Fruit fly (Drosophila melanogaster) whole organism, embryonic: ENCODE results near the gene CG7945.

Experiments
- Bdp1 ChIP-seq: fragments of 200-800 bp; sonication (Bioruptor generic); optimal IDR thresholded peaks from 3 replicates; lab custom pipeline; 2016; ENCODE audit warnings: missing biosample characterization, missing genetic modification characterization
- Bgb ChIP-seq: fragments of 200-800 bp; sonication (Bioruptor generic); IDR thresholded peaks from 2 replicates; pipeline ENCODE4 v1.3.6; 2022; ENCODE audit warnings: missing biosample characterization, missing genetic modification characterization; ENCODE audit not compliant: partially characterized antibody
- Blimp-1 ChIP-seq: fragments of 200-800 bp; sonication (Bioruptor generic); optimal IDR thresholded peaks from 3 replicates; lab custom pipeline; 2018; ENCODE audit warnings: missing biosample characterization, missing genetic modification characterization, mild to moderate bottlenecking, moderate library complexity, missing genetic modification reagents
- CG10462 ChIP-seq: fragments of 200-800 bp; sonication (Bioruptor generic); optimal IDR thresholded peaks from 2 replicates; lab custom pipeline; 2016; ENCODE audit warnings: missing biosample characterization, missing genetic modification characterization
- CG11695 ChIP-seq: fragments of 200-800 bp; sonication (Bioruptor generic); IDR thresholded peaks from 3 replicates; pipeline ENCODE4 v1.3.6; 2022; ENCODE audit warnings: missing biosample characterization, missing genetic modification characterization
- CG13296 ChIP-seq: fragments of 200-800 bp; sonication (Bioruptor generic); optimal IDR thresholded peaks from 3 replicates; lab custom pipeline; 2018; ENCODE audit warnings: missing biosample characterization, mild to moderate bottlenecking, missing genetic modification characterization
- CG14441 ChIP-seq: fragments of 200-800 bp; sonication (Bioruptor generic); IDR thresholded peaks from 2 replicates; pipeline ENCODE4 v1.3.6; 2022; ENCODE audit warnings: missing biosample characterization, missing genetic modification characterization
- CG15073 ChIP-seq: fragments of 200-800 bp; sonication (Bioruptor generic); optimal IDR thresholded peaks from 2 replicates; lab custom pipeline; 2016; ENCODE audit warnings: missing biosample characterization, missing genetic modification characterization
- CG16813 ChIP-seq: fragments of 200-800 bp; sonication (Bioruptor generic); IDR thresholded peaks from 3 replicates; pipeline ENCODE4 v1.3.6; 2022; ENCODE audit warnings: missing biosample characterization, missing genetic modification characterization; ENCODE audit not compliant: partially characterized antibody
- CG17361 ChIP-seq: fragments of 200-800 bp; sonication (Bioruptor generic); IDR thresholded peaks from 3 replicates; pipeline ENCODE4 v1.3.6; 2022; ENCODE audit warnings: missing biosample characterization, missing genetic modification characterization
- CG18599 ChIP-seq: fragments of 200-800 bp; sonication (Bioruptor generic); optimal IDR thresholded peaks from 3 replicates; lab custom pipeline; 2017; ENCODE audit warnings: missing biosample characterization, missing genetic modification characterization, mild to moderate bottlenecking, moderate library complexity, missing genetic modification reagents
- CG32767 ChIP-seq: fragments of 200-800 bp; sonication (Bioruptor generic); IDR thresholded peaks from 2 replicates; pipeline ENCODE4 v1.3.6; 2022; ENCODE audit warnings: missing biosample characterization, missing genetic modification characterization
- CG3838 ChIP-seq: fragments of 200-800 bp; sonication (Bioruptor generic); optimal IDR thresholded peaks from 3 replicates; lab custom pipeline; 2016; ENCODE audit warnings: missing biosample characterization, missing genetic modification characterization
- CG6272 ChIP-seq: fragments of 200-800 bp; sonication (Bioruptor generic); IDR thresholded peaks from 2 replicates; pipeline ENCODE4 v1.3.6; 2022; ENCODE audit warnings: missing biosample characterization, missing genetic modification characterization
- CG9437 ChIP-seq: fragments of 200-800 bp; sonication (Bioruptor generic); optimal IDR thresholded peaks from 2 replicates; lab custom pipeline; 2018; ENCODE audit warnings: missing biosample characterization, mild to moderate bottlenecking, missing genetic modification characterization
- D ChIP-seq, 2 experiments: fragments of 200-800 bp in 1 of 2; fragments of >200 bp in 1 of 2; sonication (Bioruptor generic) in 1 of 2; optimal IDR thresholded peaks; 2 replicates in 1 of 2; 3 replicates in 1 of 2; lab custom pipeline; 2017; ENCODE audit warnings: mild to moderate bottlenecking in 1 of 2, missing biosample characterization in 1 of 2, missing genetic modification characterization in 1 of 2, missing genetic modification reagents in 1 of 2
- D19B ChIP-seq: fragments of 200-800 bp; sonication (Bioruptor generic); optimal IDR thresholded peaks from 2 replicates; lab custom pipeline; 2017; ENCODE audit warnings: missing biosample characterization, mild to moderate bottlenecking, missing genetic modification characterization
- Dek ChIP-seq: fragments of 200-800 bp; sonication (Bioruptor generic); optimal IDR thresholded peaks from 3 replicates; lab custom pipeline; 2019; ENCODE audit warnings: missing biosample characterization, mild to moderate bottlenecking, missing genetic modification characterization, moderate library complexity
- Dfd ChIP-seq, 2 experiments: fragments of >200 bp; optimal IDR thresholded peaks; 2 replicates each; lab custom pipeline; 2017; ENCODE audit warnings: missing biosample characterization in 2 of 2, missing genetic modification characterization in 2 of 2
- Dip2 ChIP-seq: fragments of 200-800 bp; sonication (Bioruptor generic); IDR thresholded peaks from 2 replicates; pipeline ENCODE4 v1.3.6; 2022; ENCODE audit warnings: missing biosample characterization, missing genetic modification characterization
- Dip3 ChIP-seq: fragments of 200-800 bp; sonication (Bioruptor generic); optimal IDR thresholded peaks from 3 replicates; lab custom pipeline; 2016; ENCODE audit warnings: missing biosample characterization, missing genetic modification characterization
- Drgx ChIP-seq: fragments of 200-800 bp; sonication (Bioruptor generic); IDR thresholded peaks from 2 replicates; pipeline ENCODE4 v1.3.6; 2022; ENCODE audit warnings: missing biosample characterization, missing genetic modification characterization
- H15 ChIP-seq: fragments of 200-800 bp; sonication (Bioruptor generic); IDR thresholded peaks from 3 replicates; pipeline ENCODE4 v1.3.6; 2022; ENCODE audit warnings: missing biosample characterization, missing genetic modification characterization
- Hr39 ChIP-seq: fragments of >200 bp; optimal IDR thresholded peaks from 2 replicates; lab custom pipeline; 2017
- Jarid2 ChIP-seq: fragments of 200-800 bp; sonication (Bioruptor generic); optimal IDR thresholded peaks from 3 replicates; lab custom pipeline; 2017; ENCODE audit warnings: mild to moderate bottlenecking, missing biosample characterization, missing genetic modification reagents, missing genetic modification characterization
- Med ChIP-seq: fragments of 200-800 bp; sonication (Bioruptor generic); peaks from one replicate; lab custom pipeline; 2016; ENCODE audit warnings: missing biosample characterization, missing genetic modification characterization, mild to moderate bottlenecking, inconsistent platforms, moderate library complexity
- Nf-YB ChIP-seq: fragments of 200-800 bp; sonication (Bioruptor generic); optimal IDR thresholded peaks from 3 replicates; lab custom pipeline; 2019; ENCODE audit warnings: missing biosample characterization, mild to moderate bottlenecking, missing genetic modification characterization, moderate library complexity
- Opbp ChIP-seq: fragments of 200-800 bp; sonication (Bioruptor generic); IDR thresholded peaks from 3 replicates; pipeline ENCODE4 v1.3.6; 2022; ENCODE audit warnings: missing biosample characterization, missing genetic modification characterization; ENCODE audit not compliant: partially characterized antibody
- bab2 ChIP-seq: fragments of 200-800 bp; sonication (Bioruptor generic); optimal IDR thresholded peaks from 2 replicates; lab custom pipeline; 2016; ENCODE audit warnings: missing biosample characterization, missing genetic modification characterization
- chif ChIP-seq, 2 experiments: fragments of 200-800 bp; sonication (Bioruptor generic); optimal IDR thresholded peaks; 3 replicates each; lab custom pipeline; 2016; ENCODE audit warnings: missing biosample characterization in 2 of 2, missing genetic modification characterization in 2 of 2
- dimm ChIP-seq: fragments of 200-800 bp; sonication (Bioruptor generic); IDR thresholded peaks from 2 replicates; pipeline ENCODE4 v1.3.6; 2022; ENCODE audit warnings: missing biosample characterization, missing genetic modification characterization
- dmrt99B ChIP-seq: fragments of 200-800 bp; sonication (Bioruptor generic); optimal IDR thresholded peaks from 2 replicates; lab custom pipeline; 2018; ENCODE audit warnings: missing biosample characterization, mild to moderate bottlenecking, missing genetic modification characterization, moderate library complexity
- ems ChIP-seq: fragments of 200-800 bp; sonication (Bioruptor generic); optimal IDR thresholded peaks from 3 replicates; lab custom pipeline; 2016; ENCODE audit warnings: missing biosample characterization, missing genetic modification characterization
- esg ChIP-seq: fragments of 200-800 bp; sonication (Bioruptor generic); conservative IDR thresholded peaks from 2 replicates; pipeline ENCODE4 v1.3.6; 2022; ENCODE audit warnings: missing biosample characterization, missing genetic modification characterization
- exex ChIP-seq: fragments of 200-800 bp; sonication (Bioruptor generic); optimal IDR thresholded peaks from 4 replicates; lab custom pipeline; 2018; ENCODE audit warnings: missing biosample characterization, mild to moderate bottlenecking, missing genetic modification characterization, moderate library complexity
- gce ChIP-seq: fragments of 200-800 bp; sonication (Bioruptor generic); IDR thresholded peaks from 3 replicates; pipeline ENCODE4 v1.3.6; 2022; ENCODE audit warnings: missing biosample characterization, missing genetic modification characterization
- gem ChIP-seq: fragments of 200-800 bp; sonication (Bioruptor generic); optimal IDR thresholded peaks from 2 replicates; lab custom pipeline; 2019; ENCODE audit warnings: missing biosample characterization, mild to moderate bottlenecking, missing genetic modification characterization, moderate library complexity
- ham ChIP-seq: fragments of 200-800 bp; sonication (Bioruptor generic); IDR thresholded peaks from 2 replicates; pipeline ENCODE4 v1.3.6; 2022; ENCODE audit warnings: missing biosample characterization, missing genetic modification characterization
- nerfin-2 ChIP-seq: fragments of 200-800 bp; sonication (Bioruptor generic); IDR thresholded peaks from 2 replicates; pipeline ENCODE4 v1.3.6; 2022; ENCODE audit warnings: missing biosample characterization, missing genetic modification characterization; ENCODE audit not compliant: partially characterized antibody
- pros ChIP-seq: fragments of 200-800 bp; sonication (Bioruptor generic); optimal IDR thresholded peaks from 3 replicates; lab custom pipeline; 2019; ENCODE audit warnings: missing biosample characterization, mild to moderate bottlenecking, missing genetic modification characterization, moderate library complexity
- run ChIP-seq: fragments of 200-800 bp; sonication (Bioruptor generic); optimal IDR thresholded peaks from 3 replicates; lab custom pipeline; 2018; ENCODE audit warnings: missing biosample characterization, mild to moderate bottlenecking, missing genetic modification characterization
- sisA ChIP-seq: fragments of 200-800 bp; sonication (Bioruptor generic); IDR thresholded peaks from 2 replicates; pipeline ENCODE4 v1.3.6; 2022; ENCODE audit warnings: missing biosample characterization, missing genetic modification characterization
- slbo ChIP-seq: fragments of 200-800 bp; sonication (Bioruptor generic); IDR thresholded peaks from 2 replicates; pipeline ENCODE4 v1.3.6; 2022; ENCODE audit warnings: missing biosample characterization, missing genetic modification characterization
- slp2 ChIP-seq: fragments of 200-800 bp; sonication (Bioruptor generic); optimal IDR thresholded peaks from 2 replicates; lab custom pipeline; 2016; ENCODE audit warnings: missing biosample characterization, missing genetic modification characterization
- sna ChIP-seq: fragments of 200-800 bp; sonication (Bioruptor generic); IDR thresholded peaks from 2 replicates; pipeline ENCODE4 v1.3.6; 2022; ENCODE audit warnings: missing biosample characterization, missing genetic modification characterization; ENCODE audit not compliant: partially characterized antibody
- sug ChIP-seq: fragments of 200-800 bp; optimal IDR thresholded peaks from 2 replicates; lab custom pipeline; 2019; ENCODE audit warnings: missing biosample characterization, mild to moderate bottlenecking, missing genetic modification characterization, moderate library complexity
- tgo ChIP-seq: fragments of 200-800 bp; sonication (Bioruptor generic); IDR thresholded peaks from 3 replicates; pipeline ENCODE4 v1.3.6; 2022; ENCODE audit warnings: missing biosample characterization, missing genetic modification characterization
- tio ChIP-seq: fragments of 200-800 bp; sonication (Bioruptor generic); optimal IDR thresholded peaks from 2 replicates; lab custom pipeline; 2017; ENCODE audit warnings: missing biosample characterization, missing genetic modification characterization, inconsistent platforms
- vvl ChIP-seq: fragments of 200-800 bp; sonication (Bioruptor generic); IDR thresholded peaks from 2 replicates; pipeline ENCODE4 v1.3.6; 2022; ENCODE audit warnings: missing biosample characterization, missing genetic modification characterization

CG7945 gene

DNA sequence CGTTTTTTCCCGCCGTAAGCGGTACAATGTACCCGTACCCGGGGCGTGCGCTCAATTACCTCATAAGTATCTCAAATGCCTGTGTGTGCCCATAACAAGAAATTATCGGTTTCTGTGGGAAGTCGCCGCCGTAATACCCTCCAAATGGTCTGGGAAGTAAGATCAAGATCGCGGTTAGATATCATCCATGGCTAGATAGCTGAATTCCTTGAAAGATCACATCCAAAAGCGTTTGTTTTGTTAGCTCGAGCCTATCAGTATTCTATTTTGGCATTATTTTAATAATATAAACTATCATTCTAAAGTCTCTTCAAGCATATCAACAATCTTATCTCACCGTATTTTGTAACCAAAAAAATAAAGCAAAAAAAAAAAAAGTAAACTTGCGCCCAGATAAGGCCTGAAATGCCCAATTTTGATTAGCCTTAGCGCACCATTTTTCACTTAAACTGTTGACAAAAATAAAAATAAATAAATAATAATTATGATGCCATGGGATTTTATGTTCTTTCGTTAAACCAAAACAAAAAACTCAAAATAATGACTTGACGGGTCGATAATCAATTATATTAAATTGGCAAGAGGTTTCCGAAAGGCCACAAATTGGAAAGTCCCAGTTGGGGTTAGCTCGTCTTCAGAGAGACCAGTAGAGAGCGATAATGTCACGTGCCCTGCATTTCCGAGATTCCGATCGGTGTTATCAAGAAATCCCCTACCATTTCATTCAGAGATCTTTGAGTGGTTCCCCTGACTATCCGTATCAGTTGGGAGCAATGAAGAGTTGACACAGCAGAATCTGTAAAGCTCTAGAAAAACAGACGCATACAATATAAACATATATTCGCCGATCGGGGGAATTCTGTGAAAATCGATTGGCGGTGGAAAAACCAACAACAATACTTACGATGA is 14.9 kb upstream of the CG7945 start (continued):
- no peak for TF ChIP-seq Jarid2 (GFP tag; lab: Kevin White, UChicago)
- no peak for TF ChIP-seq bab2 (GFP tag; lab: Kevin White, UChicago)
- TF ChIP-seq Opbp, result no peak
- no peak for TF ChIP-seq slp2 (GFP tag; lab: Kevin White, UChicago)
- TF ChIP-seq tgo (GFP tag; lab: Robert Waterston, UW), result no peak
- no peak for TF ChIP-seq Dip3 (GFP tag; lab: Kevin White, UChicago)
- TF ChIP-seq CG6272 (GFP tag; lab: Robert Waterston, UW), result no peak
- TF ChIP-seq Bgb (GFP tag; lab: Robert Waterston, UW), result no peak
- no peak for TF ChIP-seq Dek
- TF ChIP-seq CG18599 (GFP tag; lab: Kevin White, UChicago), result peak; percentile 12
- TF ChIP-seq CG11695 (GFP tag; lab: Robert Waterston, UW), result no peak
- no peak for TF ChIP-seq ems (GFP tag; lab: Kevin White, UChicago)
- no peak for TF ChIP-seq Bdp1 (GFP tag; lab: Kevin White, UChicago)
- TF ChIP-seq Dfd (GFP tag; optimal IDR thresholded peaks at IDR 0.05; lab: Kevin White, UChicago), result no peak
- peak; percentile 1 for TF ChIP-seq Blimp-1 (GFP tag; lab: Kevin White, UChicago)
- no peak for TF ChIP-seq slbo (GFP tag; lab: Robert Waterston, UW)
- TF ChIP-seq gem (tag; lab: Kevin White, UChicago), result peak; percentile 22
- TF ChIP-seq D19B (GFP tag; lab: Kevin White, UChicago), result peak; percentile 61
- TF ChIP-seq run (tag; lab: Kevin White, UChicago), result no peak
- TF ChIP-seq D (optimal IDR thresholded peaks at IDR 0.05; lab: Kevin White, UChicago), result no peak
- TF ChIP-seq D (GFP tag; optimal IDR thresholded peaks at IDR 0.05; lab: Kevin White, UChicago), result no peak
- TF ChIP-seq sug, result peak; percentile 35
- peak; percentile 1 for TF ChIP-seq dmrt99B (tag; lab: Kevin White, UChicago)
- TF ChIP-seq H15 (GFP tag; lab: Robert Waterston, UW), result no peak
- TF ChIP-seq sisA (GFP tag; lab: Robert Waterston, UW), result no peak
- no peak for TF ChIP-seq vvl (GFP tag; lab: Robert Waterston, UW)
- TF ChIP-seq Drgx, result no peak
- 0 out of 2 replicates have a peak, but pooled peaks have one; percentile 38 for TF ChIP-seq CG14441 (GFP tag; lab: Robert Waterston, UW)
- TF ChIP-seq gce (GFP tag; lab: Robert Waterston, UW), result no peak
- no peak for TF ChIP-seq CG13296 (GFP tag; lab: Kevin White, UChicago)
- TF ChIP-seq CG17361 (GFP tag; lab: Robert Waterston, UW), result no peak
- no peak for TF ChIP-seq pros (GFP tag; lab: Kevin White, UChicago)
- TF ChIP-seq Hr39 (lab: Kevin White, UChicago), result no peak
- no peak for TF ChIP-seq nerfin-2 (GFP tag; lab: Robert Waterston, UW)
- TF ChIP-seq CG10462 (GFP tag; lab: Kevin White, UChicago), result no peak
- no peak for TF ChIP-seq CG32767
- peak; percentile 21 for TF ChIP-seq Med (GFP tag; lab: Kevin White, UChicago)
- no peak for TF ChIP-seq CG9437 (GFP tag; lab: Kevin White, UChicago)
- TF ChIP-seq CG3838, result no peak
- no peak for TF ChIP-seq CG16813 (GFP tag; lab: Robert Waterston, UW)
- TF ChIP-seq Dip2, result no peak
- no peak for TF ChIP-seq sna (GFP tag; lab: Robert Waterston, UW)
- TF ChIP-seq Nf-YB (GFP tag; lab: Kevin White, UChicago), result no peak
- TF ChIP-seq dimm (GFP tag; lab: Robert Waterston, UW), result no peak
- no peak for TF ChIP-seq esg
- TF ChIP-seq ham (GFP tag; lab: Robert Waterston, UW), result no peak
- TF ChIP-seq exex (tag; lab: Kevin White, UChicago), result peak; percentile 88
- TF ChIP-seq chif (GFP tag; optimal IDR thresholded peaks at IDR 0.05; lab: Kevin White, UChicago), result no peak
- TF ChIP-seq tio (GFP tag; lab: Kevin White, UChicago), result no peak
- no peak for TF ChIP-seq CG15073 (GFP tag; lab: Kevin White, UChicago)
